Worm (Caenorhabditis elegans): ENCODE data around the gene Y102E9.6.

DNA sequence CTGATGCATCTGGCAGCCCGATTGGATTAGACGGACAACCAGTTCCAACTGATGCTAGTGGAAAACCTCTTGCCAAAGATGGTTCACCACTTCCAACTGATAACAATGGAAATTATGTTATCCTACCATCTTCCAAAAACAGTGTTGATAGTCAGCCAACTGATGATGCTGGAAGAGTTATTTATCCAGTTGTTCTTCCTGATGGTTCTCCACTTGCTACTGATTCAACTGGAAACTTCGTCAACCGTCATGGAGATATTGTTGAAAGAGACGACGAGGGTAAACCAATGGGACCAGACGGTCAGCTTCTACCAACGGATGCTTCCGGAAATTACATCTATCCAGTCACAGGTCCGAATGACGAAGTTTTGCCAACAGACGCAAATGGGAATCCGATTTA is 20.3 kb upstream of the Y102E9.6 start:
- TF ChIP-seq tlf-1 (GFP tag; optimal IDR thresholded peaks at IDR 0.05) (no peak), C17E4.6 (GFP tag; IDR thresholded peaks at IDR 0.05) (no peak), ceh-100 (GFP tag; IDR thresholded peaks at IDR 0.05) (no peak)

All from whole organism, young adult.